Worm (Caenorhabditis elegans): Measurements from ENCODE around the gene aak-1.

Gene aak-1

DNA sequence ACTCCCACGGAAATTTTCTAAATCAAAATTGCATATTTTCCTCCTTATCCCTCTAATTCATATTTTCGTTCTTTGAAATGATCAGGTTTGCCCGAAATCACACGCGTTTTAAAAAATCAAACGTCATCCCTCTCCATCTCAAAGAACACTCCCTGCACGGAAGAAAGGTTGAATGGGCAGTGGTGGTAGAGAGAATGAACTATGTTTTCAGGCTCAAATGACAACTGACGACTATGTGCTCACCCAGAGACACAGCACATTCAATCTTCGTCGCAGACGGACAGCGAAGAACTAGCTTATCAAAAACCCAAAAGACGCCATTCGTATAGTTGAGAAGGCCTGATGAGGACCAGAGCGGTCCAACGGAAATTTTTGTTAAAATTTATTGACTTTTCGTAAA lies 21.1 kb downstream of the aak-1 start:
- TF ChIP-seq ZK546.5 (tag; optimal IDR thresholded peaks at IDR 0.05), result no peak
- no peak for TF ChIP-seq nhr-25 (tag; optimal IDR thresholded peaks at IDR 0.05)
- peak; percentile 68 for TF ChIP-seq nhr-129 (tag; optimal IDR thresholded peaks at IDR 0.05)
- TF ChIP-seq crh-2 (tag; optimal IDR thresholded peaks at IDR 0.05), result no peak
- no peak for TF ChIP-seq nhr-23 (tag; optimal IDR thresholded peaks at IDR 0.05)
- TF ChIP-seq ama-1 (optimal IDR thresholded peaks at IDR 0.05), result no peak
- TF ChIP-seq alr-1 (tag; optimal IDR thresholded peaks at IDR 0.05), result no peak
- peak in 1 of 2 experiments; percentile 26 for TF ChIP-seq lsy-2 (tag; optimal IDR thresholded peaks at IDR 0.05)
- TF ChIP-seq C34F6.9 (tag; optimal IDR thresholded peaks at IDR 0.05), result peak; percentile 40
- TF ChIP-seq blmp-1 (tag; optimal IDR thresholded peaks at IDR 0.05; ENCODE audit: insufficient read depth), result no peak
- no peak for TF ChIP-seq peb-1 (tag; optimal IDR thresholded peaks at IDR 0.05)
- no peak for TF ChIP-seq mbf-1 (tag; optimal IDR thresholded peaks at IDR 0.05)
- no peak for TF ChIP-seq ztf-1 (GFP tag; conservative IDR thresholded peaks at IDR 0.05)
- peak; percentile 32 for TF ChIP-seq ztf-4 (tag; optimal IDR thresholded peaks at IDR 0.05)
- TF ChIP-seq zag-1 (tag; optimal IDR thresholded peaks at IDR 0.05), result no peak

DNA sequence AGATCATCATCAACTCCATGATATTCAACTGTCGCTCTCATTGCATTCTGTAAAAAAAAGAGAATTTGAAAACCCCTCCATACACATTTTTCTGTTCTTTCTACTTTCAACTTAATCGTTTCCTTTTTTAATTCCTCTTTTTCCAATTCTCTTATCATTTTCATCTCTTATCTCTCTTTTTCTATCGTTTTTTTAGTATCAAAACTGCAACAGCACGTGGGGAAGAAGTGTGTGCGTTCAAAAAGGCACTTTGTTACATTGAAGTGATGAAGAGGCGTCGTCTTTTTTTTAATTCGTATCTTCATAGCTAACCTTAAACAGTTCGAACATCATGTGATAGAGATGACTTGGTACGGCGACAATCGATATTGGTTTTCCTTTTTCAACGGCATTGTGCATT lies 21.8 kb downstream of the aak-1 start:
- TF ChIP-seq F13H6.1 (tag; optimal IDR thresholded peaks at IDR 0.05) (peak; percentile 54), ztf-11 (tag; optimal IDR thresholded peaks at IDR 0.05) (no peak), fos-1 (tag; optimal IDR thresholded peaks at IDR 0.05) (peak; percentile 95), unc-62 (GFP tag; optimal IDR thresholded peaks at IDR 0.05) (no peak), blmp-1 (tag; optimal IDR thresholded peaks at IDR 0.05; ENCODE audit: insufficient read depth) (peak; percentile 47), nhr-21 (tag; optimal IDR thresholded peaks at IDR 0.05) (peak; percentile 75), sma-3 (GFP tag; optimal IDR thresholded peaks at IDR 0.05) (peak; percentile 79), snpc-4 (tag; optimal IDR thresholded peaks at IDR 0.05) (no peak), nhr-12 (tag; optimal IDR thresholded peaks at IDR 0.05) (no peak), lsy-2 (tag; optimal IDR thresholded peaks at IDR 0.05) (peak in 1 of 2 experiments; percentile 32), alr-1 (tag; optimal IDR thresholded peaks at IDR 0.05) (no peak), lin-13 (GFP tag; optimal IDR thresholded peaks at IDR 0.05) (no peak), crh-2 (tag; optimal IDR thresholded peaks at IDR 0.05) (peak; percentile 84), ceh-16 (tag; optimal IDR thresholded peaks at IDR 0.05) (no peak), aly-2 (tag; optimal IDR thresholded peaks at IDR 0.05) (no peak), nhr-129 (tag; optimal IDR thresholded peaks at IDR 0.05) (peak; percentile 37), unc-39 (tag; optimal IDR thresholded peaks at IDR 0.05) (no peak), elt-1 (tag; optimal IDR thresholded peaks at IDR 0.05) (no peak), dmd-4 (tag; optimal IDR thresholded peaks at IDR 0.05) (no peak), mdl-1 (tag; optimal IDR thresholded peaks at IDR 0.05) (peak; percentile 46 to 78), sem-4 (tag; optimal IDR thresholded peaks at IDR 0.05) (peak; percentile 23), gmeb-1 (tag; optimal IDR thresholded peaks at IDR 0.05) (peak; percentile 73), sma-9 (GFP tag; optimal IDR thresholded peaks at IDR 0.05) (peak; percentile 95), sma-9 (tag; optimal IDR thresholded peaks at IDR 0.05) (no peak), Y55F3AM.14 (GFP tag; optimal IDR thresholded peaks at IDR 0.05) (no peak), nhr-237 (tag; optimal IDR thresholded peaks at IDR 0.05) (no peak), peb-1 (tag; optimal IDR thresholded peaks at IDR 0.05) (no peak), nhr-25 (tag; optimal IDR thresholded peaks at IDR 0.05) (peak; percentile 88), ama-1 (optimal IDR thresholded peaks at IDR 0.05) (no peak)

DNA sequence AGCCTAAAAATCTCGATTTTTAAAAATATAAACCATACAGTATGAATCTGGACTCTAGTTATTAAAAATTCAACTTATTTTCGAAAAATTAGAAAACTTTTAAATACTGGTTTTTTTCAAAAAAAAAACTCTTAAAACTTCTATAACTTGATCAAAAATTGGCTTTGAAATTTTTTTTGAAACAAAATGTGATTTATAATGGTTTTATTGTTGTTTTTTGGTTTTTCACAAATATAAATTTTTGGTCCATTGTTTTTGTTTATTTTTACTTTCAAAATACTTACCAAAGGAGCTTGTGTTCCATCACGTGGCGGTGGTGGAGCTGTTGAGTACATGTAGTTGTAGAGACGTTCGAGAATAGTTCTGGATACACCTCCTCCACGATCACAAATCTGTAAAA lies 22.6 kb downstream of the aak-1 start:
- TF ChIP-seq mab-5 (tag; optimal IDR thresholded peaks at IDR 0.05), result no peak
- TF ChIP-seq sma-9 (GFP tag; optimal IDR thresholded peaks at IDR 0.05), result no peak
- TF ChIP-seq sma-9 (tag; optimal IDR thresholded peaks at IDR 0.05), result no peak
- no peak for TF ChIP-seq nhr-129 (tag; optimal IDR thresholded peaks at IDR 0.05)
- TF ChIP-seq elt-3 (tag; optimal IDR thresholded peaks at IDR 0.05), result no peak
- TF ChIP-seq ztf-1 (GFP tag; conservative IDR thresholded peaks at IDR 0.05), result no peak
- no peak for TF ChIP-seq F13H6.1 (tag; optimal IDR thresholded peaks at IDR 0.05)
- TF ChIP-seq mdl-1 (tag; optimal IDR thresholded peaks at IDR 0.05), result no peak
- no peak for TF ChIP-seq sma-3 (GFP tag; optimal IDR thresholded peaks at IDR 0.05)
- no peak for TF ChIP-seq lin-39 (tag; optimal IDR thresholded peaks at IDR 0.05)
- no peak for TF ChIP-seq peb-1 (tag; optimal IDR thresholded peaks at IDR 0.05)
- TF ChIP-seq elt-1 (tag; optimal IDR thresholded peaks at IDR 0.05), result no peak
- TF ChIP-seq nhr-237 (tag; optimal IDR thresholded peaks at IDR 0.05), result no peak
- no peak for TF ChIP-seq unc-62 (GFP tag; optimal IDR thresholded peaks at IDR 0.05)
- no peak for TF ChIP-seq dmd-4 (tag; optimal IDR thresholded peaks at IDR 0.05)
- no peak for TF ChIP-seq skn-1 (tag; optimal IDR thresholded peaks at IDR 0.05)
- no peak for TF ChIP-seq blmp-1 (tag; optimal IDR thresholded peaks at IDR 0.05; ENCODE audit: insufficient read depth)
- TF ChIP-seq egl-27 (tag; optimal IDR thresholded peaks at IDR 0.05), result no peak
- TF ChIP-seq nhr-77 (tag; optimal IDR thresholded peaks at IDR 0.05), result no peak
- TF ChIP-seq nhr-10 (tag; optimal IDR thresholded peaks at IDR 0.05), result no peak

All from whole organism, L2 larva.